Fruit fly (Drosophila melanogaster): ENCODE data around the gene sp3.

The sp3 gene

dm6 chr3R:21520756-21521155, at the start of gene sp3:
Gene sp3, plus strand, starts transcription at chr3R:21520928.
- TF ChIP-seq CG17801 (GFP tag; optimal IDR thresholded peaks at IDR 0.05; ENCODE audit: partially characterized antibody): peak; percentile 2

dm6 chr3R:21471179-21471578, 49.5 kb upstream of the sp3 start:
- TF ChIP-seq CG17801 (GFP tag; optimal IDR thresholded peaks at IDR 0.05; ENCODE audit: partially characterized antibody): no peak

dm6 chr3R:21481960-21482359, 38.8 kb upstream of the sp3 start, which contains the start of gene Fancm:
Gene Fancm, plus strand, starts transcription at chr3R:21482325.
- peak; percentile 2 for TF ChIP-seq CG17801 (GFP tag; optimal IDR thresholded peaks at IDR 0.05; ENCODE audit: partially characterized antibody)

- no peak for TF ChIP-seq CG17801 (GFP tag; optimal IDR thresholded peaks at IDR 0.05; ENCODE audit: partially characterized antibody)
Measured at dm6 chr3R:21487706-21488406, 32.9 kb upstream of the sp3 start.

dm6 chr3R:21493580-21494257, 27.0 kb upstream of the sp3 start:
- no peak for TF ChIP-seq CG17801 (GFP tag; optimal IDR thresholded peaks at IDR 0.05; ENCODE audit: partially characterized antibody)

dm6 chr3R:21499131-21500036, 21.3 kb upstream of the sp3 start, which contains the start of gene C15:
Gene C15, plus strand, starts transcription at chr3R:21499986.
- TF ChIP-seq CG17801 (GFP tag; optimal IDR thresholded peaks at IDR 0.05; ENCODE audit: partially characterized antibody): no peak

- no peak for TF ChIP-seq CG17801 (GFP tag; optimal IDR thresholded peaks at IDR 0.05; ENCODE audit: partially characterized antibody)
Measured at dm6 chr3R:21501263-21501824, 19.4 kb upstream of the sp3 start.

dm6 chr3R:21506270-21506669, 14.5 kb upstream of the sp3 start:
- TF ChIP-seq CG17801 (GFP tag; optimal IDR thresholded peaks at IDR 0.05; ENCODE audit: partially characterized antibody): no peak

dm6 chr3R:21510999-21511398, 9.7 kb upstream of the sp3 start:
- no peak for TF ChIP-seq CG17801 (GFP tag; optimal IDR thresholded peaks at IDR 0.05; ENCODE audit: partially characterized antibody)

dm6 chr3R:21520183-21520582, 545 bp upstream of the sp3 start:
- peak; percentile 88 for TF ChIP-seq CG17801 (GFP tag; optimal IDR thresholded peaks at IDR 0.05; ENCODE audit: partially characterized antibody)

dm6 chr3R:21521780-21522179, 1.1 kb downstream of the sp3 start:
- TF ChIP-seq CG17801 (GFP tag; optimal IDR thresholded peaks at IDR 0.05; ENCODE audit: partially characterized antibody): no peak

dm6 chr3R:21524574-21524973, 3.8 kb downstream of the sp3 start:
- TF ChIP-seq CG17801 (GFP tag; optimal IDR thresholded peaks at IDR 0.05; ENCODE audit: partially characterized antibody): no peak

- TF ChIP-seq CG17801 (GFP tag; optimal IDR thresholded peaks at IDR 0.05; ENCODE audit: partially characterized antibody): no peak
Measured at dm6 chr3R:21528529-21528928, 7.8 kb downstream of the sp3 start.

dm6 chr3R:21534256-21534655, 13.5 kb downstream of the sp3 start:
- no peak for TF ChIP-seq CG17801 (GFP tag; optimal IDR thresholded peaks at IDR 0.05; ENCODE audit: partially characterized antibody)
